Fruit fly (Drosophila melanogaster): Measurements from ENCODE around the gene I-t.

Gene I-t

dm6 chr3R:11741730-11742203 lies 37.9 kb downstream of the I-t start, which contains the start of the genes Blm and CG14722 (continued):
- TF ChIP-seq gfzf (GFP tag; optimal IDR thresholded peaks at IDR 0.05): peak; percentile 83
- no peak for TF ChIP-seq CG11398 (GFP tag; optimal IDR thresholded peaks at IDR 0.05)
- TF ChIP-seq CG11456 (GFP tag; IDR thresholded peaks at IDR 0.05): no peak
- TF ChIP-seq bigmax (GFP tag; optimal IDR thresholded peaks at IDR 0.05): no peak
- TF ChIP-seq Lpt (GFP tag; optimal IDR thresholded peaks at IDR 0.05): no peak
- peak; percentile 93 for TF ChIP-seq trem (tag; optimal IDR thresholded peaks at IDR 0.05)
- no peak for TF ChIP-seq CG2678 (tag; optimal IDR thresholded peaks at IDR 0.05)
- no peak for TF ChIP-seq chm (GFP tag; IDR thresholded peaks at IDR 0.05)
- TF ChIP-seq Max (GFP tag; optimal IDR thresholded peaks at IDR 0.05): peak; percentile 73
- TF ChIP-seq az2 (GFP tag; optimal IDR thresholded peaks at IDR 0.05): no peak
- TF ChIP-seq Myb (GFP tag; optimal IDR thresholded peaks at IDR 0.05): peak; percentile 33
- no peak for TF ChIP-seq CG7839 (tag; optimal IDR thresholded peaks at IDR 0.05)
- TF ChIP-seq CG10267 (tag; optimal IDR thresholded peaks at IDR 0.05): peak; percentile 52
- TF ChIP-seq CG30403 (GFP tag; optimal IDR thresholded peaks at IDR 0.05): no peak
- TF ChIP-seq CG12744 (GFP tag; optimal IDR thresholded peaks at IDR 0.05): peak; percentile 11
- no peak for TF ChIP-seq Rfx (GFP tag; IDR thresholded peaks at IDR 0.05)
- TF ChIP-seq Sry-δ (GFP tag; optimal IDR thresholded peaks at IDR 0.05): peak; percentile 43
- TF ChIP-seq Usf (GFP tag; optimal IDR thresholded peaks at IDR 0.05): no peak
- peak; percentile 57 for TF ChIP-seq CG17186 (GFP tag; optimal IDR thresholded peaks at IDR 0.05)
- TF ChIP-seq ro (GFP tag; IDR thresholded peaks at IDR 0.05): no peak
- TF ChIP-seq lmd (GFP tag; IDR thresholded peaks at IDR 0.05): no peak
- no peak for TF ChIP-seq Dad (GFP tag; optimal IDR thresholded peaks at IDR 0.05)
- TF ChIP-seq eve (GFP tag; optimal IDR thresholded peaks at IDR 0.05): no peak
- TF ChIP-seq br (optimal IDR thresholded peaks at IDR 0.05): no peak
- no peak for TF ChIP-seq CG18619 (GFP tag; optimal IDR thresholded peaks at IDR 0.05)
- TF ChIP-seq NC2β (GFP tag; optimal IDR thresholded peaks at IDR 0.05): no peak
- TF ChIP-seq tup (GFP tag; optimal IDR thresholded peaks at IDR 0.05): no peak
- TF ChIP-seq ftz-f1 (GFP tag; optimal IDR thresholded peaks at IDR 0.05): no peak
- no peak for TF ChIP-seq ap (GFP tag; IDR thresholded peaks at IDR 0.05)
- no peak for TF ChIP-seq HLH3B (GFP tag; IDR thresholded peaks at IDR 0.05)
- TF ChIP-seq Ets97D (GFP tag; optimal IDR thresholded peaks at IDR 0.05): peak; percentile 22
- TF ChIP-seq MESR4 (GFP tag; optimal IDR thresholded peaks at IDR 0.05): peak; percentile 58
- no peak for TF ChIP-seq Oli (tag; optimal IDR thresholded peaks at IDR 0.05)
- TF ChIP-seq pan (optimal IDR thresholded peaks at IDR 0.05): no peak
- TF ChIP-seq pan (GFP tag; optimal IDR thresholded peaks at IDR 0.05 in 1 of 2, IDR thresholded peaks at IDR 0.05 in 1 of 2): no peak
- peak; percentile 91 for TF ChIP-seq CG15514 (GFP tag; optimal IDR thresholded peaks at IDR 0.05)
- no peak for TF ChIP-seq CG1602 (GFP tag; optimal IDR thresholded peaks at IDR 0.05)
- TF ChIP-seq crp (GFP tag; optimal IDR thresholded peaks at IDR 0.05): peak; percentile 46 to 91
- peak; percentile 75 for TF ChIP-seq CG9797 (GFP tag; optimal IDR thresholded peaks at IDR 0.05)
- TF ChIP-seq CG30020 (tag; optimal IDR thresholded peaks at IDR 0.05): peak; percentile 45
- TF ChIP-seq Side (GFP tag; optimal IDR thresholded peaks at IDR 0.05): no peak
- no peak for TF ChIP-seq HmgD (GFP tag; optimal IDR thresholded peaks at IDR 0.05)
- TF ChIP-seq repo (GFP tag; optimal IDR thresholded peaks at IDR 0.05): no peak
- TF ChIP-seq lbe (GFP tag; optimal IDR thresholded peaks at IDR 0.05): no peak
- no peak for TF ChIP-seq Lim3 (GFP tag; IDR thresholded peaks at IDR 0.05)
- TF ChIP-seq esg (GFP tag; conservative IDR thresholded peaks at IDR 0.05): no peak
- no peak for TF ChIP-seq ind (GFP tag; optimal IDR thresholded peaks at IDR 0.05)
- no peak for TF ChIP-seq CG9215 (GFP tag; IDR thresholded peaks at IDR 0.05)
- TF ChIP-seq CG16863 (GFP tag; optimal IDR thresholded peaks at IDR 0.05): no peak
- TF ChIP-seq Vsx1 (GFP tag; optimal IDR thresholded peaks at IDR 0.05): no peak
- peak; percentile 69 for TF ChIP-seq pzg (GFP tag; optimal IDR thresholded peaks at IDR 0.05)
- TF ChIP-seq C15 (GFP tag; IDR thresholded peaks at IDR 0.05): no peak
- no peak for TF ChIP-seq rib (GFP tag; IDR thresholded peaks at IDR 0.05)
